Fruit fly (Drosophila melanogaster): Measurements from ENCODE around the gene CG7840.

The CG7840 gene

dm6 chr2L:8279400-8280065 is 25.9 kb upstream of the CG7840 start (continued):
- TF ChIP-seq CG12942 (GFP tag; optimal IDR thresholded peaks at IDR 0.05) = peak; percentile 24
- TF ChIP-seq fd96Cb (tag; optimal IDR thresholded peaks at IDR 0.05) = peak; percentile 69
- TF ChIP-seq ci (GFP tag; IDR thresholded peaks at IDR 0.05) = peak; percentile 71
- peak; percentile 77 for TF ChIP-seq CG4404 (GFP tag; IDR thresholded peaks at IDR 0.05)
- no peak for TF ChIP-seq CG10543 (GFP tag; optimal IDR thresholded peaks at IDR 0.05)
- TF ChIP-seq CG12299 (tag; optimal IDR thresholded peaks at IDR 0.05) = no peak
- TF ChIP-seq ap (GFP tag; IDR thresholded peaks at IDR 0.05) = no peak
- peak; percentile 45 for TF ChIP-seq ac (GFP tag; optimal IDR thresholded peaks at IDR 0.05)
- TF ChIP-seq CG31388 (GFP tag; optimal IDR thresholded peaks at IDR 0.05) = peak; percentile 13
- TF ChIP-seq CG10462 (GFP tag; optimal IDR thresholded peaks at IDR 0.05) = peak; percentile 51
- no peak for TF ChIP-seq Fer1 (GFP tag; optimal IDR thresholded peaks at IDR 0.05)
- TF ChIP-seq CG18619 (GFP tag; optimal IDR thresholded peaks at IDR 0.05) = peak; percentile 29
- TF ChIP-seq CG8281 (tag; optimal IDR thresholded peaks at IDR 0.05) = peak; percentile 14
- TF ChIP-seq C15 (GFP tag; IDR thresholded peaks at IDR 0.05) = no peak
- peak; percentile 59 for TF ChIP-seq nerfin-1 (tag; optimal IDR thresholded peaks at IDR 0.05)
- TF ChIP-seq knrl (GFP tag; IDR thresholded peaks at IDR 0.05; ENCODE audit: partially characterized antibody) = no peak
- TF ChIP-seq tna (GFP tag; IDR thresholded peaks at IDR 0.05; ENCODE audit: partially characterized antibody) = no peak
- TF ChIP-seq CG11247 (GFP tag; IDR thresholded peaks at IDR 0.05) = no peak
- peak; percentile 47 to 51 for TF ChIP-seq Pdp1 (GFP tag; optimal IDR thresholded peaks at IDR 0.05)
- peak; percentile 58 for TF ChIP-seq CG8944 (GFP tag; optimal IDR thresholded peaks at IDR 0.05)
- TF ChIP-seq dysf (GFP tag; IDR thresholded peaks at IDR 0.05) = peak; percentile 33; the same call in 1 of the 3 replicates
- no peak for TF ChIP-seq abd-A (tag; optimal IDR thresholded peaks at IDR 0.05)
- no peak for TF ChIP-seq Optix (GFP tag; IDR thresholded peaks at IDR 0.05)
- TF ChIP-seq wor (GFP tag; IDR thresholded peaks at IDR 0.05) = no peak; the same call in 1 of the 2 replicates
- peak; percentile 13 for TF ChIP-seq gro (GFP tag; optimal IDR thresholded peaks at IDR 0.05)
- TF ChIP-seq CG13287 (GFP tag; IDR thresholded peaks at IDR 0.05; ENCODE audit: partially characterized antibody) = no peak
- no peak for TF ChIP-seq Hr39 (optimal IDR thresholded peaks at IDR 0.05)
- no peak for TF ChIP-seq prd (optimal IDR thresholded peaks at IDR 0.05)
- TF ChIP-seq prd (GFP tag; IDR thresholded peaks at IDR 0.05) = peak; percentile 82; the same call in 2 of the 3 replicates
- TF ChIP-seq HmgZ (tag; optimal IDR thresholded peaks at IDR 0.05) = no peak
- TF ChIP-seq CG15011 (GFP tag; optimal IDR thresholded peaks at IDR 0.05) = no peak
- peak; percentile 73 for TF ChIP-seq sim (GFP tag; IDR thresholded peaks at IDR 0.05)
- TF ChIP-seq B-H2 (GFP tag; optimal IDR thresholded peaks at IDR 0.05) = no peak
- TF ChIP-seq CG34422 (GFP tag; IDR thresholded peaks at IDR 0.05) = no peak
- TF ChIP-seq twi (tag; optimal IDR thresholded peaks at IDR 0.05) = peak; percentile 68
- peak; percentile 11 for TF ChIP-seq Fer3 (tag; optimal IDR thresholded peaks at IDR 0.05)
- no peak for TF ChIP-seq CrebB (tag; optimal IDR thresholded peaks at IDR 0.05)
- no peak for TF ChIP-seq CG6683 (GFP tag; optimal IDR thresholded peaks at IDR 0.05)
- TF ChIP-seq CG18599 (GFP tag; optimal IDR thresholded peaks at IDR 0.05) = peak; percentile 20
- TF ChIP-seq CG12236 (GFP tag; optimal IDR thresholded peaks at IDR 0.05) = peak; percentile 15
- peak; percentile 56 for TF ChIP-seq CG13424 (tag; optimal IDR thresholded peaks at IDR 0.05)
- TF ChIP-seq peb (GFP tag; IDR thresholded peaks at IDR 0.05) = peak; percentile 42; the same call in 1 of the 2 replicates
- TF ChIP-seq CG16813 (GFP tag; IDR thresholded peaks at IDR 0.05; ENCODE audit: partially characterized antibody) = no peak
- no peak for TF ChIP-seq CG14441 (GFP tag; IDR thresholded peaks at IDR 0.05)
- TF ChIP-seq CG11723 (GFP tag; optimal IDR thresholded peaks at IDR 0.05) = peak; percentile 34
- TF ChIP-seq CG7786 (GFP tag; optimal IDR thresholded peaks at IDR 0.05) = peak; percentile 47
- no peak for TF ChIP-seq Deaf1 (tag; optimal IDR thresholded peaks at IDR 0.05)
- peak; percentile 78 for TF ChIP-seq CG1603 (tag; optimal IDR thresholded peaks at IDR 0.05)
- TF ChIP-seq slp2 (GFP tag; optimal IDR thresholded peaks at IDR 0.05) = peak; percentile 35
- peak in 1 of 2 experiments; percentile 0 for TF ChIP-seq Hr78 (GFP tag; optimal IDR thresholded peaks at IDR 0.05)

All from whole organism, embryonic.